Fruit fly (Drosophila melanogaster): ENCODE data around the gene Gs1.

- TF ChIP-seq fru (optimal IDR thresholded peaks at IDR 0.05) (no peak), fd64A (GFP tag; optimal IDR thresholded peaks at IDR 0.05) (no peak), wek (GFP tag; optimal IDR thresholded peaks at IDR 0.05) (no peak), CG7556 (GFP tag; optimal IDR thresholded peaks at IDR 0.05) (no peak), CG4282 (GFP tag; optimal IDR thresholded peaks at IDR 0.05) (no peak), CG32772 (GFP tag; IDR thresholded peaks at IDR 0.05) (no peak)
Observed at dm6 chr2L:123007-123327, 8.9 kb upstream of the Gs1 start.

All from whole organism, embryonic.